Worm (Caenorhabditis elegans): ENCODE data around the gene T03F7.6.

Gene T03F7.6

DNA sequence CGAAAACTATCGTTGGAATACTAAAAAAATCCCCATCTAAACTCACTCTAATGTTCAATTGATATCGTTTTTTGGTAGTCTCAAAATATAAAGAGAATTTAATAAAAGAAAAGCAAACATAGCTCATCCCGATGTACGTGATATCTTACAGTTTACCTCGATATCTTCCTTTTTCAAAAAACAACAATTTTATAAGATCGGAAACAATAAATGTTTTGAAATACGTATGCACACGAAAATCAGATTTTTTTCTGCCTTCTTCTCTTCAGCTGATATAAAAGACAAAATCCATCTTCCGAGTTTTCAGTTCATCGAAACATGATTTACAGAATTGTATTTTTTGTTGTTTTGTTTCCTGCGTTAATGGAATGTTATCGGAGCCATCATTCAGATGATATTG, 23.4 kb upstream of the T03F7.6 start, which contains the start of gene clec-222:
clec-222 (plus strand) TSS at position 301 of the 400 bp plus-strand sequence.
- TF ChIP-seq crh-2 (tag; optimal IDR thresholded peaks at IDR 0.05) (no peak), peb-1 (tag; optimal IDR thresholded peaks at IDR 0.05) (no peak), F13H6.1 (tag; optimal IDR thresholded peaks at IDR 0.05) (no peak), ceh-16 (tag; optimal IDR thresholded peaks at IDR 0.05) (no peak), ama-1 (optimal IDR thresholded peaks at IDR 0.05) (no peak), mbf-1 (tag; optimal IDR thresholded peaks at IDR 0.05) (no peak), Y55F3AM.14 (GFP tag; optimal IDR thresholded peaks at IDR 0.05) (no peak), ztf-1 (GFP tag; conservative IDR thresholded peaks at IDR 0.05) (no peak), dmd-4 (tag; optimal IDR thresholded peaks at IDR 0.05) (no peak), nhr-21 (tag; optimal IDR thresholded peaks at IDR 0.05) (no peak), lin-13 (GFP tag; optimal IDR thresholded peaks at IDR 0.05) (no peak), ztf-4 (tag; optimal IDR thresholded peaks at IDR 0.05) (no peak)

DNA sequence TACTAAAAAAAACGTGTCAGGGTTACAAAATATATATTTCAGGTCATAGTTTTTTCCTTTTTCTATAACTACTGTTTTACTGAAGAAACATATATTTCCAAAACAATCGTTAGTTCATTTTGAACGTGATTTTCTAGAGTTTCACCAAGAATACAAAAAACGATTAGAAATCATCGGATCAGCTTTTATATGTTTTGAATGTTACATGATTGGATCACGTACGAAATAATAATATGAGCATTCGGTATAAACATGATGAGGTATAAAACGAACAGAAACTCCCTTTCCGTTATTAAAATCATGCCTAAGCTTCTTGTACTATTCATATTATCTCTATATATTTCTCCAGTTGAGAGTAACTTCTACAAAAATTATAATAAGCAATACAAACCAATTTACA, 21.6 kb upstream of the T03F7.6 start, which contains the start of gene clec-223:
clec-223 (plus strand) TSS at position 301 of the 400 bp plus-strand sequence.
- no peak for TF ChIP-seq alr-1 (tag; optimal IDR thresholded peaks at IDR 0.05)
- no peak for TF ChIP-seq mab-5 (tag; optimal IDR thresholded peaks at IDR 0.05)
- no peak for TF ChIP-seq skn-1 (tag; optimal IDR thresholded peaks at IDR 0.05)
- no peak for TF ChIP-seq nhr-11 (tag; optimal IDR thresholded peaks at IDR 0.05)
- TF ChIP-seq mdl-1 (tag; optimal IDR thresholded peaks at IDR 0.05), result no peak
- TF ChIP-seq ama-1 (optimal IDR thresholded peaks at IDR 0.05), result no peak
- no peak for TF ChIP-seq lin-39 (tag; optimal IDR thresholded peaks at IDR 0.05)
- TF ChIP-seq Y55F3AM.14 (GFP tag; optimal IDR thresholded peaks at IDR 0.05), result no peak

- TF ChIP-seq gmeb-1 (tag; optimal IDR thresholded peaks at IDR 0.05) (no peak), mbf-1 (tag; optimal IDR thresholded peaks at IDR 0.05) (no peak), unc-39 (tag; optimal IDR thresholded peaks at IDR 0.05) (no peak), aly-2 (tag; optimal IDR thresholded peaks at IDR 0.05) (no peak), elt-3 (tag; optimal IDR thresholded peaks at IDR 0.05) (no peak), sem-4 (tag; optimal IDR thresholded peaks at IDR 0.05) (no peak), ceh-82 (tag; optimal IDR thresholded peaks at IDR 0.05) (no peak), ztf-4 (tag; optimal IDR thresholded peaks at IDR 0.05) (no peak), unc-55 (GFP tag; optimal IDR thresholded peaks at IDR 0.05) (no peak), lin-13 (GFP tag; optimal IDR thresholded peaks at IDR 0.05) (no peak), ztf-11 (tag; optimal IDR thresholded peaks at IDR 0.05) (no peak), nhr-10 (tag; optimal IDR thresholded peaks at IDR 0.05) (no peak)
Measured at ce11 chrV:11279564-11279963, 14.9 kb upstream of the T03F7.6 start.

ce11 chrV:11281414-11282209, 12.9 kb upstream of the T03F7.6 start:
- TF ChIP-seq peb-1 (tag; optimal IDR thresholded peaks at IDR 0.05), result no peak
- TF ChIP-seq lsy-2 (tag; optimal IDR thresholded peaks at IDR 0.05), result peak in 1 of 2 experiments; percentile 25
- TF ChIP-seq alr-1 (tag; optimal IDR thresholded peaks at IDR 0.05), result no peak
- TF ChIP-seq sma-9 (GFP tag; optimal IDR thresholded peaks at IDR 0.05), result peak; percentile 30
- TF ChIP-seq sma-9 (tag; optimal IDR thresholded peaks at IDR 0.05), result no peak
- TF ChIP-seq nhr-21 (tag; optimal IDR thresholded peaks at IDR 0.05), result peak; percentile 5
- no peak for TF ChIP-seq nhr-237 (tag; optimal IDR thresholded peaks at IDR 0.05)
- TF ChIP-seq unc-55 (GFP tag; optimal IDR thresholded peaks at IDR 0.05), result peak; percentile 11
- no peak for TF ChIP-seq Y55F3AM.14 (GFP tag; optimal IDR thresholded peaks at IDR 0.05)
- TF ChIP-seq mdl-1 (tag; optimal IDR thresholded peaks at IDR 0.05), result no peak
- TF ChIP-seq C34F6.9 (tag; optimal IDR thresholded peaks at IDR 0.05), result peak; percentile 26
- no peak for TF ChIP-seq elt-3 (tag; optimal IDR thresholded peaks at IDR 0.05)

- TF ChIP-seq nhr-10 (tag; optimal IDR thresholded peaks at IDR 0.05), result no peak
- TF ChIP-seq mdl-1 (tag; optimal IDR thresholded peaks at IDR 0.05), result no peak
- no peak for TF ChIP-seq sma-3 (GFP tag; optimal IDR thresholded peaks at IDR 0.05)
- no peak for TF ChIP-seq lin-11 (tag; optimal IDR thresholded peaks at IDR 0.05)
- TF ChIP-seq zag-1 (tag; optimal IDR thresholded peaks at IDR 0.05), result no peak
- TF ChIP-seq mbf-1 (tag; optimal IDR thresholded peaks at IDR 0.05), result no peak
Measured at ce11 chrV:11282272-11282671, 12.2 kb upstream of the T03F7.6 start, which contains the start of gene gly-20. TSS of gene gly-20 (plus strand) at chrV:11282572.

All from whole organism, L2 larva.